Fruit fly (Drosophila melanogaster) whole organism, prepupa: Measurements from ENCODE around the gene Elo68alpha.

Experiments used
- CG10631 ChIP-seq: fragments of 200-800 bp; sonication (Bioruptor generic); optimal IDR thresholded peaks from 2 replicates; lab custom pipeline; 2016; ENCODE audit warnings: missing biosample characterization, missing genetic modification characterization
- CG10669 ChIP-seq: fragments of 200-800 bp; sonication (Bioruptor generic); optimal IDR thresholded peaks from 3 replicates; lab custom pipeline; 2018; ENCODE audit warnings: missing biosample characterization, mild to moderate bottlenecking, missing genetic modification characterization, moderate library complexity
- CG11294 ChIP-seq: fragments of 200-800 bp; sonication (Bioruptor generic); IDR thresholded peaks from 2 replicates; pipeline ENCODE4 v1.3.6; 2022; ENCODE audit warnings: missing biosample characterization, missing genetic modification characterization
- CG11762 ChIP-seq: fragments of 200-800 bp; sonication (Bioruptor generic); optimal IDR thresholded peaks from 3 replicates; lab custom pipeline; 2016; ENCODE audit warnings: missing biosample characterization, missing genetic modification characterization; ENCODE audit not compliant: insufficient read depth
- CG11902 ChIP-seq: fragments of 200-800 bp; sonication (Bioruptor generic); optimal IDR thresholded peaks from 3 replicates; lab custom pipeline; 2016; ENCODE audit warnings: missing biosample characterization, missing genetic modification characterization
- CG15336 ChIP-seq: fragments of 200-800 bp; sonication (Bioruptor generic); IDR thresholded peaks from 2 replicates; pipeline ENCODE4 v1.3.6; 2022; ENCODE audit warnings: missing biosample characterization, missing genetic modification characterization
- CG1621 ChIP-seq: fragments of 200-800 bp; sonication (Bioruptor generic); optimal IDR thresholded peaks from 3 replicates; lab custom pipeline; 2018; ENCODE audit warnings: missing biosample characterization, mild to moderate bottlenecking, missing genetic modification characterization
- CG16779 ChIP-seq: fragments of 200-800 bp; sonication (Bioruptor generic); optimal IDR thresholded peaks from 3 replicates; lab custom pipeline; 2017; ENCODE audit warnings: missing biosample characterization, mild to moderate bottlenecking, missing genetic modification characterization
- CG3032 ChIP-seq: fragments of 200-800 bp; optimal IDR thresholded peaks from 2 replicates; lab custom pipeline; 2019; ENCODE audit warnings: missing biosample characterization, mild to moderate bottlenecking, missing genetic modification characterization, moderate library complexity
- CG31627 ChIP-seq: fragments of 200-800 bp; sonication (Bioruptor generic); optimal IDR thresholded peaks from 3 replicates; lab custom pipeline; 2016; ENCODE audit warnings: missing biosample characterization, missing genetic modification characterization
- CG32006 ChIP-seq: fragments of 200-800 bp; sonication (Bioruptor generic); optimal IDR thresholded peaks from 3 replicates; lab custom pipeline; 2017; ENCODE audit warnings: missing biosample characterization, mild to moderate bottlenecking, missing genetic modification characterization
- CG34406 ChIP-seq: fragments of 200-800 bp; sonication (Bioruptor generic); optimal IDR thresholded peaks from 3 replicates; lab custom pipeline; 2016; ENCODE audit warnings: missing biosample characterization, missing genetic modification characterization
- CG4318 ChIP-seq: fragments of 200-800 bp; sonication (Bioruptor generic); optimal IDR thresholded peaks from 3 replicates; lab custom pipeline; 2017; ENCODE audit warnings: missing biosample characterization, mild to moderate bottlenecking, missing genetic modification characterization
- CG6163 ChIP-seq: fragments of 200-800 bp; sonication (Bioruptor generic); IDR thresholded peaks from 3 replicates; pipeline ENCODE4 v1.3.6; 2022; ENCODE audit warnings: missing biosample characterization, missing genetic modification characterization
- CG6276 ChIP-seq: fragments of 200-800 bp; sonication (Bioruptor generic); optimal IDR thresholded peaks from 2 replicates; lab custom pipeline; 2017; ENCODE audit warnings: missing biosample characterization, mild to moderate bottlenecking, missing genetic modification characterization
- CG6808 ChIP-seq: fragments of 200-800 bp; sonication (Bioruptor generic); optimal IDR thresholded peaks from 3 replicates; lab custom pipeline; 2017; ENCODE audit warnings: missing biosample characterization, missing genetic modification characterization, mild to moderate bottlenecking, moderate library complexity, missing genetic modification reagents
- CG6854 ChIP-seq: fragments of 200-800 bp; sonication (Bioruptor generic); optimal IDR thresholded peaks from 2 replicates; lab custom pipeline; 2017; ENCODE audit warnings: missing biosample characterization, mild to moderate bottlenecking, missing genetic modification characterization
- CG7368 ChIP-seq: fragments of 200-800 bp; sonication (Bioruptor generic); optimal IDR thresholded peaks from 3 replicates; lab custom pipeline; 2016; ENCODE audit warnings: missing biosample characterization, missing genetic modification characterization
- CG8119 ChIP-seq: fragments of 200-800 bp; sonication (Bioruptor generic); IDR thresholded peaks from 3 replicates; pipeline ENCODE4 v1.3.6; 2022; ENCODE audit warnings: missing biosample characterization, missing genetic modification characterization
- CG8632 ChIP-seq: fragments of 200-800 bp; sonication (Bioruptor generic); optimal IDR thresholded peaks from 3 replicates; lab custom pipeline; 2016; ENCODE audit warnings: missing biosample characterization, missing genetic modification characterization
- CG9139 ChIP-seq: fragments of 200-800 bp; sonication (Bioruptor generic); optimal IDR thresholded peaks from 3 replicates; lab custom pipeline; 2017; ENCODE audit warnings: missing biosample characterization, mild to moderate bottlenecking, missing genetic modification characterization
- Eip78C ChIP-seq: fragments of 200-800 bp; sonication (Bioruptor generic); peaks from one replicate; lab custom pipeline; 2016; ENCODE audit warnings: missing biosample characterization, missing genetic modification characterization
- Eip93F ChIP-seq: fragments of 200-800 bp; sonication (Bioruptor generic); optimal IDR thresholded peaks from 2 replicates; lab custom pipeline; 2016; ENCODE audit warnings: missing biosample characterization, mild to moderate bottlenecking, missing genetic modification characterization
- Ets96B ChIP-seq: fragments of 200-800 bp; optimal IDR thresholded peaks from 2 replicates; lab custom pipeline; 2019; ENCODE audit warnings: missing biosample characterization, mild to moderate bottlenecking, missing genetic modification characterization, moderate library complexity
- Hr38 ChIP-seq: sonication (Bioruptor generic); optimal IDR thresholded peaks from 2 replicates; lab custom pipeline; 2016; ENCODE audit warnings: missing biosample characterization, missing genetic modification characterization
- Hr4 ChIP-seq: fragments of 200-800 bp; sonication (Bioruptor generic); optimal IDR thresholded peaks from 3 replicates; lab custom pipeline; 2016; ENCODE audit warnings: missing biosample characterization, missing genetic modification characterization
- Lpt ChIP-seq: fragments of 200-800 bp; sonication (Bioruptor generic); optimal IDR thresholded peaks from 3 replicates; lab custom pipeline; 2016; ENCODE audit warnings: missing biosample characterization, missing genetic modification characterization
- Met ChIP-seq: fragments of 200-800 bp; sonication (Bioruptor generic); optimal IDR thresholded peaks from 3 replicates; lab custom pipeline; 2016; ENCODE audit warnings: missing biosample characterization, missing genetic modification characterization
- Smox ChIP-seq: fragments of 200-800 bp; sonication (Bioruptor generic); optimal IDR thresholded peaks from 3 replicates; lab custom pipeline; 2016; ENCODE audit warnings: missing biosample characterization, missing genetic modification characterization
- Sox102F ChIP-seq: fragments of 200-800 bp; sonication (Bioruptor generic); optimal IDR thresholded peaks from 2 replicates; lab custom pipeline; 2016; ENCODE audit warnings: missing biosample characterization, mild to moderate bottlenecking, missing genetic modification characterization
- Sox14 ChIP-seq: fragments of 200-800 bp; sonication (Bioruptor generic); optimal IDR thresholded peaks from 3 replicates; lab custom pipeline; 2016; ENCODE audit warnings: missing biosample characterization, missing genetic modification characterization
- achi ChIP-seq: fragments of 200-800 bp; sonication (Bioruptor generic); optimal IDR thresholded peaks from 3 replicates; lab custom pipeline; 2016; ENCODE audit warnings: missing biosample characterization, missing genetic modification characterization
- acj6 ChIP-seq: fragments of 200-800 bp; sonication (Bioruptor generic); optimal IDR thresholded peaks from 3 replicates; lab custom pipeline; 2016; ENCODE audit warnings: missing biosample characterization, missing genetic modification characterization
- dac ChIP-seq: fragments of 200-800 bp; sonication (Bioruptor generic); optimal IDR thresholded peaks from 2 replicates; lab custom pipeline; 2017; ENCODE audit warnings: missing biosample characterization, mild to moderate bottlenecking, missing genetic modification characterization
- dsx ChIP-seq: fragments of 200-800 bp; optimal IDR thresholded peaks from 3 replicates; lab custom pipeline; 2019; ENCODE audit warnings: missing biosample characterization, mild to moderate bottlenecking, missing genetic modification characterization, moderate library complexity; ENCODE audit not compliant: poor library complexity, severe bottlenecking
- esn ChIP-seq: fragments of 200-800 bp; sonication (Bioruptor generic); optimal IDR thresholded peaks from 2 replicates; lab custom pipeline; 2016; ENCODE audit warnings: missing biosample characterization, mild to moderate bottlenecking, missing genetic modification characterization, moderate library complexity
- fd59A ChIP-seq: fragments of 200-800 bp; sonication (Bioruptor generic); optimal IDR thresholded peaks from 2 replicates; lab custom pipeline; 2017; ENCODE audit warnings: missing biosample characterization, mild to moderate bottlenecking, missing genetic modification characterization, missing genetic modification reagents
- fd85E ChIP-seq: fragments of 200-800 bp; sonication (Bioruptor generic); optimal IDR thresholded peaks from 3 replicates; lab custom pipeline; 2016; ENCODE audit warnings: missing biosample characterization, missing genetic modification characterization
- fkh ChIP-seq: fragments of 200-800 bp; sonication (Bioruptor generic); optimal IDR thresholded peaks from 3 replicates; lab custom pipeline; 2017; ENCODE audit warnings: missing biosample characterization, mild to moderate bottlenecking, missing genetic modification characterization, moderate library complexity
- lz ChIP-seq: fragments of 200-800 bp; sonication (Bioruptor generic); optimal IDR thresholded peaks from 3 replicates; lab custom pipeline; 2016; ENCODE audit warnings: missing biosample characterization, missing genetic modification characterization
- net ChIP-seq: fragments of 200-800 bp; sonication (Bioruptor generic); optimal IDR thresholded peaks from 3 replicates; lab custom pipeline; 2016; ENCODE audit warnings: missing biosample characterization, missing genetic modification characterization
- pdm3 ChIP-seq: fragments of 200-800 bp; sonication (Bioruptor generic); optimal IDR thresholded peaks from 3 replicates; lab custom pipeline; 2016; ENCODE audit warnings: missing biosample characterization, missing genetic modification characterization
- spab ChIP-seq: fragments of 200-800 bp; sonication (Bioruptor generic); optimal IDR thresholded peaks from 2 replicates; lab custom pipeline; 2017; ENCODE audit warnings: missing biosample characterization, mild to moderate bottlenecking, missing genetic modification characterization, missing genetic modification reagents
- ss ChIP-seq, 2 experiments: fragments of 200-800 bp; sonication (Bioruptor generic); optimal IDR thresholded peaks; 2 replicates in 1 of 2; 3 replicates in 1 of 2; lab custom pipeline; 2017 to 2018; ENCODE audit warnings: mild to moderate bottlenecking in 2 of 2, missing biosample characterization in 2 of 2, missing genetic modification characterization in 2 of 2, moderate library complexity in 1 of 2
- vri ChIP-seq: fragments of 200-800 bp; sonication (Bioruptor generic); optimal IDR thresholded peaks from 3 replicates; lab custom pipeline; 2016; ENCODE audit warnings: missing biosample characterization, mild to moderate bottlenecking, missing genetic modification characterization

Elo68alpha gene

DNA sequence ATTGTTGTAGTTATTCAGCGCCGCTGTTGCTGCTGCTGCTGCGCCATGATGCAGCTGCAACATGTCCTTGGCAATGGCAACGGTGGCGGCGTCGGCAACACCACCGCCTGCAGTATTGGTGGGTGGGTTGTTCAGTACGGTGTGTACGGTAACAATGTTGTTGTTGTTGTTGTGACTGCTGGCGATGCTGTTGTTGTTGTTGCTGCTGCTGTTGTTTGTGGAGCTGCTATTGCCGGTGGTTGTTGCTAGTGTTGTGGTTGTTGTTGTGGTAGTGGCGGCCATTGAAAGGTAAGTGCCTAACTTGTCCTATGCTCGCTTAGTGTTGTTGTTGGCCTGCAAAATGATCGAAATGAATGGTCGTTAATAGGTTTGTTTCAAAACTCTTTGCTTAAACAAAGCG, 14.9 kb upstream of the Elo68alpha start:
- TF ChIP-seq fd85E (GFP tag; lab: Kevin White, UChicago) (no peak), Eip93F (GFP tag; lab: Kevin White, UChicago) (no peak), CG6163 (GFP tag; lab: Robert Waterston, UW) (no peak), Hr38 (no peak), Eip78C (no peak), pdm3 (GFP tag; lab: Kevin White, UChicago) (no peak), CG8632 (GFP tag; lab: Kevin White, UChicago) (no peak), achi (GFP tag; lab: Kevin White, UChicago) (no peak), Met (GFP tag; lab: Kevin White, UChicago) (no peak), CG11762 (no peak), CG3032 (tag; lab: Kevin White, UChicago) (no peak), CG6276 (no peak), spab (GFP tag; lab: Kevin White, UChicago) (no peak), CG9139 (GFP tag; lab: Kevin White, UChicago) (no peak), CG34406 (GFP tag; lab: Kevin White, UChicago) (no peak), CG7368 (GFP tag; lab: Kevin White, UChicago) (no peak), Sox14 (GFP tag; lab: Kevin White, UChicago) (no peak), CG10669 (no peak), CG11294 (no peak)

DNA sequence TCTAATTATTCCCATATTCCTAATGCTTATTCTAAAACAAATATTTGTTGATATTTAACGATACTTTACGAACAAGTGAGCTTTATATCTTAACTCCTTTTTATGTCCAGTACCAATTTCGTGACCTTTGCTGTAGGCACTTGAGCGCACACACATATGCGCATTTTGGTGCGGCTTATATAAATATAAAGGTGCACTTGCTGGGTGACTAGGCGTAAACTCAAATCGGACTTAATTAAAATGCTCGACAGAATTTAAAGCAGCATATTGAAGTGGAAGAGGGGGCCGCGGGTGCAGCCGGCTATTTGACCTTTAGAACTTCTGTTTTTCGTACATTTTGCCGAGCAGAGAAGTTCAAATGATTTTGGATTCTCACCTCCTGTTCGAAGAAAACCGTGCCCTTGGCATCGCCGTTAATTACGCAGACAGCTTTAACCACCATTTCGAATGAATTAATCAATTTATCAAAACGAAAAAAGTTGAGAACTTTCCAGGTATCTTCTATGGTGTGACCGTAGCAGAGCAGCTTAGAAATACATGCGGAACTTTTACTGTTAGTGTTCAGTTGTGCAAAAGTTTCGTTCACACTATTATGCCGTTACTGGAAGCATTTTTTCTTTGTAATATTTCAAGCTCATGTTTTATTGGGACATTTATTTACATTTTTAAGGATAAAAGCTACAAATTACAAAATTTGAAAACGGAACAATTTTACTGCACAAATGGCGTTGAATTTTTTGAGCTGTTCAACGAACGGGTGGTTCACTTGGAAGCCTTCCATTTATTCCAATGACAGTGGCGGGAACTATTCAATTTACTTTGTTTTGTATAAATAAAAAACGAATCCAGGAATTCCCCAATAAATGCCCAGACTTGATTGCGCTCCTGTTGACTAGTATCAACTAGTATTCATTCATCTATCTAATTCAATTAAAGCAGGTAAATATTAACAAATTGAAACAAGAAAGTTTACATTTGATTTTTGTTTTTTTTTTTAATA, 10.7 kb upstream of the Elo68alpha start, which contains the start of gene Sod1:
TSS of gene Sod1 (minus strand) at position 543 of the 1,000 bp plus-strand sequence.
- no peak for TF ChIP-seq Hr38
- TF ChIP-seq CG10669 = peak; percentile 68
- TF ChIP-seq CG9139 (GFP tag; lab: Kevin White, UChicago) = peak; percentile 88
- TF ChIP-seq CG10631 (GFP tag; lab: Kevin White, UChicago) = no peak
- TF ChIP-seq CG6808 = peak; percentile 88
- TF ChIP-seq CG4318 = no peak
- TF ChIP-seq ss (GFP tag; optimal IDR thresholded peaks at IDR 0.05; lab: Kevin White, UChicago) = peak; percentile 92 to 93
- TF ChIP-seq lz (GFP tag; lab: Kevin White, UChicago) = no peak
- TF ChIP-seq CG16779 (tag; lab: Kevin White, UChicago) = peak; percentile 60
- TF ChIP-seq CG6276 = no peak
- TF ChIP-seq CG11902 = no peak
- peak; percentile 19 for TF ChIP-seq Lpt (GFP tag; lab: Kevin White, UChicago)
- TF ChIP-seq fkh (GFP tag; lab: Kevin White, UChicago) = peak; percentile 19
- TF ChIP-seq CG31627 (GFP tag; lab: Kevin White, UChicago) = peak; percentile 3
- TF ChIP-seq Met (GFP tag; lab: Kevin White, UChicago) = no peak
- TF ChIP-seq acj6 (GFP tag; lab: Kevin White, UChicago) = no peak
- TF ChIP-seq esn (GFP tag; lab: Kevin White, UChicago) = peak; percentile 2
- peak; percentile 91 for TF ChIP-seq CG6854
- no peak; the same call in 2 of the 3 replicates for TF ChIP-seq CG8119 (GFP tag; lab: Robert Waterston, UW)
- peak; percentile 34 for TF ChIP-seq CG11762
- no peak for TF ChIP-seq fd59A (GFP tag; lab: Kevin White, UChicago)
- no peak for TF ChIP-seq vri (GFP tag; lab: Kevin White, UChicago)
- TF ChIP-seq net (GFP tag; lab: Kevin White, UChicago) = no peak
- TF ChIP-seq Sox102F (GFP tag; lab: Kevin White, UChicago) = no peak
- no peak for TF ChIP-seq CG11294
- TF ChIP-seq achi (GFP tag; lab: Kevin White, UChicago) = peak; percentile 25
- TF ChIP-seq CG7368 (GFP tag; lab: Kevin White, UChicago) = no peak
- TF ChIP-seq Eip78C = peak; percentile 79
- peak; percentile 58 for TF ChIP-seq Sox14 (GFP tag; lab: Kevin White, UChicago)
- TF ChIP-seq Eip93F (GFP tag; lab: Kevin White, UChicago) = peak; percentile 5
- TF ChIP-seq Hr4 (GFP tag; lab: Kevin White, UChicago) = peak; percentile 59
- no peak for TF ChIP-seq fd85E (GFP tag; lab: Kevin White, UChicago)
- no peak for TF ChIP-seq dac
- peak; percentile 58 for TF ChIP-seq dsx (GFP tag; lab: Kevin White, UChicago)
- TF ChIP-seq CG32006 (GFP tag; lab: Kevin White, UChicago) = no peak
- peak; percentile 66 for TF ChIP-seq spab (GFP tag; lab: Kevin White, UChicago)
- no peak for TF ChIP-seq Smox (GFP tag; lab: Kevin White, UChicago)
- TF ChIP-seq CG8632 (GFP tag; lab: Kevin White, UChicago) = no peak
- peak; percentile 26 for TF ChIP-seq Ets96B
- TF ChIP-seq CG15336 (GFP tag; lab: Robert Waterston, UW) = peak; percentile 48; the same call in 1 of the 2 replicates
- peak; percentile 61 for TF ChIP-seq CG1621 (tag; lab: Kevin White, UChicago)
